Worm (Caenorhabditis elegans) whole organism, L3 larva: ENCODE data around the gene EGAP9.4.

ENCODE experiments used
- ama-1 ChIP-seq: fragments of 150-350 bp; optimal IDR thresholded peaks from 2 replicates; lab custom pipeline; 2018
- elt-3 ChIP-seq, 3 experiments: fragments of 150-350 bp in 1 of 3; sonication (generic microtip) in 2 of 3; optimal IDR thresholded peaks; 2 replicates in 2 of 3; 4 replicates in 1 of 3; lab custom pipeline; 2014 to 2017; ENCODE audit warnings: missing biosample characterization in 3 of 3, missing genetic modification characterization in 3 of 3

DNA sequence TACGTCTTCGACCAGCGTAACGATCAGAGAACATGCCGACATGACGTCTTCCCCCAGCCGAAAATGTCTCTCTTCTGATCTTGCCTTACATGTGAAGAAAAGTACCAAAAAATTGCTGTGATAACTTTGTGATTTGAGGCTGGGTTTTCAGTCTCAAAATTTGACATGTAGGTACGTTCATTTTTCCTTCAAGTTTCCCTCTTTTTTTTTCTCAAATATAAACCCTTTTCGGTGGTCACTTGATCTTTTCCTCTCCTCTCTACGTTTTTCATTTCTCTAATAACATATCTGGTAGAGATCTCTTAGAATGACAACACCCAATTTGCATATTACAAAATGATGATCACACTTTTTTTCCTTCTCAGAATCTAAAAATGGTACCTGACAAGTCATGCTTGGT, 45.2 kb downstream of the EGAP9.4 start, which contains the start of gene nhr-37:
- TF ChIP-seq elt-3 (tag; optimal IDR thresholded peaks at IDR 0.05; lab: Kevin White, UChicago) (no peak), ama-1 (lab: Kevin White, UChicago) (no peak)
